Fruit fly (Drosophila melanogaster): Measurements from ENCODE around the gene CG31955.

CG31955 gene

dm6 chr2L:3700990-3701389 lies 11.9 kb downstream of the CG31955 start, which contains the start of gene CG42467:
CG42467 (plus strand) TSS chr2L:3701290.
- TF ChIP-seq rgr (GFP tag; optimal IDR thresholded peaks at IDR 0.05): no peak
- TF ChIP-seq Abd-B (GFP tag; optimal IDR thresholded peaks at IDR 0.05): no peak
- no peak for TF ChIP-seq ey (GFP tag; optimal IDR thresholded peaks at IDR 0.05)
- TF ChIP-seq CG32264 (GFP tag; optimal IDR thresholded peaks at IDR 0.05): no peak
- TF ChIP-seq GATAd (GFP tag; optimal IDR thresholded peaks at IDR 0.05): no peak
- no peak for TF ChIP-seq Hr78 (GFP tag; optimal IDR thresholded peaks at IDR 0.05)
- TF ChIP-seq psq (GFP tag; optimal IDR thresholded peaks at IDR 0.05): no peak
- no peak for TF ChIP-seq Rel (GFP tag; optimal IDR thresholded peaks at IDR 0.05)
- TF ChIP-seq Rel (tag; optimal IDR thresholded peaks at IDR 0.05): no peak
- no peak for TF ChIP-seq Mio (GFP tag; optimal IDR thresholded peaks at IDR 0.05)
- TF ChIP-seq dmrt93B (GFP tag; optimal IDR thresholded peaks at IDR 0.05): no peak
- no peak for TF ChIP-seq fru (GFP tag; optimal IDR thresholded peaks at IDR 0.05)
- no peak for TF ChIP-seq Myc (optimal IDR thresholded peaks at IDR 0.05)
- TF ChIP-seq tai (GFP tag; optimal IDR thresholded peaks at IDR 0.05): no peak
- TF ChIP-seq CG9705 (GFP tag; optimal IDR thresholded peaks at IDR 0.05): no peak
- TF ChIP-seq sage (GFP tag; optimal IDR thresholded peaks at IDR 0.05): no peak
- TF ChIP-seq Hnf4 (GFP tag; optimal IDR thresholded peaks at IDR 0.05): no peak

dm6 chr2L:3700374-3700773 lies 12.5 kb downstream of the CG31955 start, which contains the start of gene Sfp24C1:
Sfp24C1 (plus strand) TSS chr2L:3700674.
- no peak for TF ChIP-seq Hr78 (GFP tag; optimal IDR thresholded peaks at IDR 0.05)
- no peak for TF ChIP-seq Vsx2 (GFP tag; optimal IDR thresholded peaks at IDR 0.05; ENCODE audit: partially characterized antibody)
- no peak for TF ChIP-seq Sp1 (GFP tag; optimal IDR thresholded peaks at IDR 0.05)
- no peak for TF ChIP-seq Hr83 (GFP tag; optimal IDR thresholded peaks at IDR 0.05; ENCODE audit: poor library complexity, severe bottlenecking)
- TF ChIP-seq br (GFP tag; optimal IDR thresholded peaks at IDR 0.05): no peak
- no peak for TF ChIP-seq psq (GFP tag; optimal IDR thresholded peaks at IDR 0.05)
- no peak for TF ChIP-seq tai (GFP tag; optimal IDR thresholded peaks at IDR 0.05)
- TF ChIP-seq CrebA (GFP tag; optimal IDR thresholded peaks at IDR 0.05; ENCODE audit: borderline replicate concordance): no peak
- TF ChIP-seq dsf (GFP tag; optimal IDR thresholded peaks at IDR 0.05; ENCODE audit: borderline replicate concordance): no peak

- TF ChIP-seq woc (GFP tag; optimal IDR thresholded peaks at IDR 0.05) (no peak), CrebA (GFP tag; optimal IDR thresholded peaks at IDR 0.05; ENCODE audit: borderline replicate concordance) (no peak), br (GFP tag; optimal IDR thresholded peaks at IDR 0.05) (no peak), Rel (GFP tag; optimal IDR thresholded peaks at IDR 0.05) (no peak), Rel (tag; optimal IDR thresholded peaks at IDR 0.05) (no peak), tai (GFP tag; optimal IDR thresholded peaks at IDR 0.05) (no peak), Jra (GFP tag; optimal IDR thresholded peaks at IDR 0.05) (no peak), fru (GFP tag; optimal IDR thresholded peaks at IDR 0.05) (no peak), usp (GFP tag; optimal IDR thresholded peaks at IDR 0.05) (no peak), psq (GFP tag; optimal IDR thresholded peaks at IDR 0.05) (no peak), pan (optimal IDR thresholded peaks at IDR 0.05) (no peak), N (GFP tag; optimal IDR thresholded peaks at IDR 0.05) (no peak), dmrt93B (GFP tag; optimal IDR thresholded peaks at IDR 0.05) (no peak), CG9705 (GFP tag; optimal IDR thresholded peaks at IDR 0.05) (no peak), sv (GFP tag; optimal IDR thresholded peaks at IDR 0.05) (no peak), Hnf4 (GFP tag; optimal IDR thresholded peaks at IDR 0.05) (no peak), brk (GFP tag; optimal IDR thresholded peaks at IDR 0.05) (no peak), Abd-B (GFP tag; optimal IDR thresholded peaks at IDR 0.05) (no peak), dl (GFP tag; optimal IDR thresholded peaks at IDR 0.05; ENCODE audit: insufficient read depth in 1 of 2, partially characterized antibody in 2 of 2) (no peak), rgr (GFP tag; optimal IDR thresholded peaks at IDR 0.05) (no peak), Sp1 (GFP tag; optimal IDR thresholded peaks at IDR 0.05) (no peak)
Observed at dm6 chr2L:3699895-3700294, 13.0 kb downstream of the CG31955 start, which contains the start of gene CG42465. CG42465 (plus strand) TSS chr2L:3700195.

- TF ChIP-seq brk (GFP tag; optimal IDR thresholded peaks at IDR 0.05) (no peak), fru (GFP tag; optimal IDR thresholded peaks at IDR 0.05) (no peak)
Observed at dm6 chr2L:3698992-3699514, 13.9 kb downstream of the CG31955 start, which contains the start of the genes CG10031 and CG42464. CG10031 (minus strand) TSS chr2L:3699092. CG42464 (plus strand) TSS chr2L:3699464.

- TF ChIP-seq N (GFP tag; optimal IDR thresholded peaks at IDR 0.05) (no peak), pan (optimal IDR thresholded peaks at IDR 0.05) (no peak), Hr78 (GFP tag; optimal IDR thresholded peaks at IDR 0.05) (no peak), foxo (GFP tag; optimal IDR thresholded peaks at IDR 0.05) (no peak), sv (GFP tag; optimal IDR thresholded peaks at IDR 0.05) (no peak), lola (GFP tag; optimal IDR thresholded peaks at IDR 0.05) (no peak)
Observed at dm6 chr2L:3697772-3698171, 15.1 kb downstream of the CG31955 start, which contains the start of gene CG3604. CG3604 (minus strand) TSS chr2L:3697872.
